Worm (Caenorhabditis elegans) whole organism, L3 larva: ENCODE results near the gene hars-1.

Experiments used
- aly-2 ChIP-seq: fragments of 150-350 bp; optimal IDR thresholded peaks from 2 replicates; lab custom pipeline; 2014; ENCODE audit warnings: missing biosample characterization, missing genetic modification characterization
- mdl-1 ChIP-seq: fragments of 150-350 bp; optimal IDR thresholded peaks from 2 replicates; lab custom pipeline; 2014; ENCODE audit warnings: missing biosample characterization, missing genetic modification characterization
- nhr-25 ChIP-seq: sonication (generic microtip); optimal IDR thresholded peaks from 2 replicates; lab custom pipeline; 2017; ENCODE audit warnings: missing biosample characterization, missing genetic modification characterization
- ztf-11 ChIP-seq: fragments of 150-350 bp; optimal IDR thresholded peaks from 2 replicates; lab custom pipeline; 2014; ENCODE audit warnings: missing biosample characterization, missing genetic modification characterization

ce11 chrIV:10889820-10890462 lies 31.2 kb downstream of the hars-1 start, which contains the start of gene F13E9.15:
- TF ChIP-seq nhr-25 (tag; lab: Kevin White, UChicago), result no peak
- TF ChIP-seq mdl-1 (tag; lab: Kevin White, UChicago), result no peak
- TF ChIP-seq aly-2 (tag; lab: Kevin White, UChicago), result no peak
- no peak for TF ChIP-seq ztf-11 (tag; lab: Kevin White, UChicago)
